Worm (Caenorhabditis elegans) whole organism, midembryonic: Measurements from ENCODE around the gene C09H10.5.

Experiments used
- T22C8.4 ChIP-seq: fragments of 200-800 bp; sonication (Bioruptor generic); IDR thresholded peaks from 2 replicates; pipeline ENCODE4 v1.3.6; 2022; ENCODE audit warnings: missing genetic modification characterization, missing compliant biosample characterization
- cog-1 ChIP-seq: sonication (generic microtip); optimal IDR thresholded peaks from 2 replicates; lab custom pipeline; 2016; ENCODE audit warnings: missing genetic modification characterization, missing compliant biosample characterization
- flt-1 ChIP-seq: fragments of 200-800 bp; sonication (Bioruptor generic); IDR thresholded peaks from 2 replicates; pipeline ENCODE4 v1.3.6; 2022; ENCODE audit warnings: missing genetic modification characterization, missing compliant biosample characterization
- klf-2 ChIP-seq: fragments of 200-800 bp; sonication (Bioruptor generic); conservative IDR thresholded peaks from 2 replicates; pipeline ENCODE4 v1.3.6; 2022; ENCODE audit warnings: missing genetic modification reagents, missing genetic modification characterization, missing compliant biosample characterization
- med-1 ChIP-seq: sonication (generic microtip); optimal IDR thresholded peaks from 2 replicates; lab custom pipeline; 2017; ENCODE audit warnings: missing genetic modification characterization, mild to moderate bottlenecking, missing compliant biosample characterization, antibody characterized with exemption, missing genetic modification reagents; ENCODE audit not compliant: insufficient read depth
- ref-1 ChIP-seq: fragments of 200-800 bp; sonication (Bioruptor generic); conservative IDR thresholded peaks from 2 replicates; pipeline ENCODE4 v1.3.6; 2022; ENCODE audit warnings: missing genetic modification reagents, missing genetic modification characterization, missing compliant biosample characterization
- tab-1 ChIP-seq: fragments of 200-800 bp; sonication (Bioruptor generic); IDR thresholded peaks from 2 replicates; pipeline ENCODE4 v1.3.6; 2022; ENCODE audit warnings: missing genetic modification characterization, missing compliant biosample characterization
- ztf-23 ChIP-seq: fragments of 200-800 bp; sonication (Bioruptor generic); IDR thresholded peaks from 2 replicates; pipeline ENCODE4 v1.3.6; 2022; ENCODE audit warnings: missing genetic modification reagents, missing genetic modification characterization, missing compliant biosample characterization
- ztf-29 ChIP-seq: fragments of 200-800 bp; sonication (Bioruptor generic); IDR thresholded peaks from 2 replicates; pipeline ENCODE4 v1.3.6; 2022; ENCODE audit warnings: missing genetic modification reagents, missing genetic modification characterization, missing compliant biosample characterization

C09H10.5 gene

ce11 chrII:11052526-11052925 lies 51.0 kb downstream of the C09H10.5 start:
- TF ChIP-seq ref-1 (no peak), cog-1 (tag; lab: Kevin White, UChicago) (no peak), ztf-23 (no peak), med-1 (no peak), tab-1 (GFP tag; lab: Robert Waterston, UW) (no peak), ztf-29 (GFP tag; lab: Robert Waterston, UW) (no peak), flt-1 (GFP tag; lab: Robert Waterston, UW) (no peak), T22C8.4 (GFP tag; lab: Robert Waterston, UW) (no peak), klf-2 (GFP tag; lab: Robert Waterston, UW) (no peak)

ce11 chrII:11050678-11051077 lies 52.9 kb downstream of the C09H10.5 start:
- no peak for TF ChIP-seq flt-1 (GFP tag; lab: Robert Waterston, UW)
- TF ChIP-seq klf-2 (GFP tag; lab: Robert Waterston, UW), result no peak
- no peak for TF ChIP-seq med-1
- TF ChIP-seq T22C8.4 (GFP tag; lab: Robert Waterston, UW), result no peak
- TF ChIP-seq ref-1, result no peak
- no peak for TF ChIP-seq cog-1 (tag; lab: Kevin White, UChicago)
- no peak for TF ChIP-seq tab-1 (GFP tag; lab: Robert Waterston, UW)
- no peak for TF ChIP-seq ztf-23
- TF ChIP-seq ztf-29 (GFP tag; lab: Robert Waterston, UW), result no peak
